Fruit fly (Drosophila melanogaster) whole organism, embryonic: Measurements from ENCODE around the gene CG7519.

Experiments
- Atf6 ChIP-seq: fragments of 200-800 bp; sonication (Bioruptor generic); IDR thresholded peaks from 2 replicates; pipeline ENCODE4 v1.3.6; 2022; ENCODE audit warnings: missing biosample characterization, missing genetic modification characterization
- CG10147 ChIP-seq: fragments of 200-800 bp; sonication (Bioruptor generic); optimal IDR thresholded peaks from 2 replicates; lab custom pipeline; 2019; ENCODE audit warnings: missing biosample characterization, mild to moderate bottlenecking, missing genetic modification characterization, moderate library complexity
- CG12659 ChIP-seq: fragments of 200-800 bp; sonication (Bioruptor generic); optimal IDR thresholded peaks from 3 replicates; lab custom pipeline; 2017; ENCODE audit warnings: mild to moderate bottlenecking, missing biosample characterization, missing genetic modification reagents, missing genetic modification characterization
- CG12744 ChIP-seq: fragments of 200-800 bp; sonication (Bioruptor generic); optimal IDR thresholded peaks from 2 replicates; lab custom pipeline; 2016; ENCODE audit warnings: missing biosample characterization, missing genetic modification characterization
- CG12942 ChIP-seq: fragments of 200-800 bp; sonication (Bioruptor generic); optimal IDR thresholded peaks from 3 replicates; lab custom pipeline; 2016; ENCODE audit warnings: missing biosample characterization, missing genetic modification characterization
- CG13123 ChIP-seq: fragments of 200-800 bp; sonication (Bioruptor generic); optimal IDR thresholded peaks from 2 replicates; lab custom pipeline; 2016; ENCODE audit warnings: missing biosample characterization, missing genetic modification characterization
- CG13894 ChIP-seq: fragments of 200-800 bp; sonication (Bioruptor generic); optimal IDR thresholded peaks from 3 replicates; lab custom pipeline; 2018; ENCODE audit warnings: missing biosample characterization, mild to moderate bottlenecking, missing genetic modification characterization, moderate library complexity
- CG1602 ChIP-seq: fragments of 200-800 bp; sonication (Bioruptor generic); optimal IDR thresholded peaks from 3 replicates; lab custom pipeline; 2016; ENCODE audit warnings: missing biosample characterization, missing genetic modification characterization
- CG16863 ChIP-seq: fragments of 200-800 bp; sonication (Bioruptor generic); optimal IDR thresholded peaks from 3 replicates; lab custom pipeline; 2016; ENCODE audit warnings: missing biosample characterization, missing genetic modification characterization
- CG17186 ChIP-seq: fragments of 200-800 bp; sonication (Bioruptor generic); optimal IDR thresholded peaks from 3 replicates; lab custom pipeline; 2017; ENCODE audit warnings: missing biosample characterization, missing genetic modification reagents, missing genetic modification characterization
- CG30020 ChIP-seq: fragments of 200-800 bp; optimal IDR thresholded peaks from 2 replicates; lab custom pipeline; 2019; ENCODE audit warnings: missing biosample characterization, mild to moderate bottlenecking, missing genetic modification characterization, moderate library complexity
- CG32532 ChIP-seq: fragments of 200-800 bp; sonication (Bioruptor generic); IDR thresholded peaks from 2 replicates; pipeline ENCODE4 v1.3.6; 2022; ENCODE audit warnings: missing biosample characterization, missing genetic modification characterization
- CG3407 ChIP-seq: fragments of 200-800 bp; sonication (Bioruptor generic); optimal IDR thresholded peaks from 2 replicates; lab custom pipeline; 2018; ENCODE audit warnings: missing biosample characterization, mild to moderate bottlenecking, missing genetic modification characterization
- CG3726 ChIP-seq: fragments of 200-800 bp; sonication (Bioruptor generic); IDR thresholded peaks from 3 replicates; pipeline ENCODE4, ENCODE4 v1.3.6; 2022; ENCODE audit warnings: missing biosample characterization, missing genetic modification characterization
- CG4282 ChIP-seq: fragments of 200-800 bp; sonication (Bioruptor generic); optimal IDR thresholded peaks from 2 replicates; lab custom pipeline; 2016; ENCODE audit warnings: missing biosample characterization, missing genetic modification characterization
- CG4820 ChIP-seq: fragments of 200-800 bp; sonication (Bioruptor generic); optimal IDR thresholded peaks from 3 replicates; lab custom pipeline; 2016; ENCODE audit warnings: missing biosample characterization, missing genetic modification characterization
- CG7963 ChIP-seq: fragments of 200-800 bp; sonication (Bioruptor generic); IDR thresholded peaks from 3 replicates; pipeline ENCODE4 v1.3.6; 2022; ENCODE audit warnings: missing biosample characterization, missing genetic modification characterization; ENCODE audit not compliant: partially characterized antibody
- CG8478 ChIP-seq: fragments of >200 bp; optimal IDR thresholded peaks from 2 replicates; lab custom pipeline; 2018
- Dll ChIP-seq: fragments of 200-800 bp; sonication (Bioruptor generic); IDR thresholded peaks from 4 replicates; pipeline ENCODE4 v1.3.6; 2022; ENCODE audit warnings: missing biosample characterization, missing genetic modification characterization; ENCODE audit not compliant: partially characterized antibody
- Eip74EF ChIP-seq, 2 experiments: fragments of 200-800 bp in 1 of 2; fragments of >200 bp in 1 of 2; sonication (Bioruptor generic) in 1 of 2; optimal IDR thresholded peaks; 2 replicates each; lab custom pipeline; 2017 to 2019; ENCODE audit warnings: missing biosample characterization in 2 of 2, missing genetic modification characterization in 2 of 2, mild to moderate bottlenecking in 1 of 2, moderate library complexity in 1 of 2
- Ets65A ChIP-seq: fragments of 200-800 bp; sonication (Bioruptor generic); peaks from one replicate; lab custom pipeline; 2016; ENCODE audit warnings: missing biosample characterization, missing genetic modification characterization
- GATAe ChIP-seq: fragments of 200-800 bp; sonication (Bioruptor generic); conservative IDR thresholded peaks from 2 replicates; pipeline ENCODE4 v1.3.6; 2022; ENCODE audit warnings: missing biosample characterization, missing genetic modification characterization
- H2.0 ChIP-seq: fragments of 200-800 bp; sonication (Bioruptor generic); IDR thresholded peaks from 2 replicates; pipeline ENCODE4 v1.3.6; 2022; ENCODE audit warnings: missing biosample characterization, missing genetic modification characterization
- HLH54F ChIP-seq: fragments of 200-800 bp; sonication (Bioruptor generic); optimal IDR thresholded peaks from 3 replicates; lab custom pipeline; 2016; ENCODE audit warnings: missing biosample characterization, missing genetic modification characterization
- MESR4 ChIP-seq: fragments of 200-800 bp; sonication (Bioruptor generic); optimal IDR thresholded peaks from 2 replicates; lab custom pipeline; 2018; ENCODE audit warnings: missing biosample characterization, mild to moderate bottlenecking, missing genetic modification characterization, moderate library complexity
- MTF-1 ChIP-seq: fragments of 200-800 bp; sonication (Bioruptor generic); optimal IDR thresholded peaks from 2 replicates; lab custom pipeline; 2018; ENCODE audit warnings: missing biosample characterization, mild to moderate bottlenecking, missing genetic modification characterization, borderline replicate concordance
- NC2α ChIP-seq: fragments of 200-800 bp; sonication (Bioruptor generic); optimal IDR thresholded peaks from 2 replicates; lab custom pipeline; 2016; ENCODE audit warnings: missing biosample characterization, missing genetic modification characterization
- NfI ChIP-seq: fragments of 200-800 bp; sonication (Bioruptor generic); optimal IDR thresholded peaks from 3 replicates; lab custom pipeline; 2018; ENCODE audit warnings: missing biosample characterization, mild to moderate bottlenecking, missing genetic modification characterization, moderate library complexity
- Side ChIP-seq: fragments of 200-800 bp; sonication (Bioruptor generic); optimal IDR thresholded peaks from 2 replicates; lab custom pipeline; 2016; ENCODE audit warnings: missing biosample characterization, missing genetic modification characterization
- Sox102F ChIP-seq: fragments of 200-800 bp; sonication (Bioruptor generic); optimal IDR thresholded peaks from 2 replicates; lab custom pipeline; 2018; ENCODE audit warnings: missing biosample characterization, mild to moderate bottlenecking, missing genetic modification characterization, moderate library complexity
- TFAM ChIP-seq: fragments of 200-800 bp; sonication (Bioruptor generic); optimal IDR thresholded peaks from 2 replicates; lab custom pipeline; 2017; ENCODE audit warnings: missing biosample characterization, missing genetic modification characterization, inconsistent platforms
- Tbp ChIP-seq: fragments of >200 bp; optimal IDR thresholded peaks from 2 replicates; lab custom pipeline; 2018; ENCODE audit warnings: missing biosample characterization, missing genetic modification characterization
- Xrp1 ChIP-seq: fragments of 200-800 bp; sonication (Bioruptor generic); IDR thresholded peaks from 2 replicates; pipeline ENCODE4 v1.3.6; 2022; ENCODE audit warnings: missing biosample characterization, missing genetic modification characterization
- ap ChIP-seq: fragments of 200-800 bp; sonication (Bioruptor generic); IDR thresholded peaks from 2 replicates; pipeline ENCODE4 v1.3.6; 2022; ENCODE audit warnings: missing biosample characterization, missing genetic modification characterization
- ara ChIP-seq: fragments of 200-800 bp; sonication (Bioruptor generic); IDR thresholded peaks from 2 replicates; pipeline ENCODE4 v1.3.6; 2022; ENCODE audit warnings: missing biosample characterization, missing genetic modification characterization
- bcd ChIP-seq: fragments of 200-800 bp; sonication (Bioruptor generic); optimal IDR thresholded peaks from 2 replicates; lab custom pipeline; 2017; ENCODE audit warnings: missing biosample characterization, mild to moderate bottlenecking, missing genetic modification characterization
- cas ChIP-seq: fragments of 200-800 bp; sonication (Bioruptor generic); IDR thresholded peaks from 2 replicates; pipeline ENCODE4 v1.3.6; 2022; ENCODE audit warnings: missing biosample characterization, missing genetic modification characterization
- dimm ChIP-seq: fragments of 200-800 bp; sonication (Bioruptor generic); IDR thresholded peaks from 2 replicates; pipeline ENCODE4 v1.3.6; 2022; ENCODE audit warnings: missing biosample characterization, missing genetic modification characterization
- gce ChIP-seq: fragments of 200-800 bp; sonication (Bioruptor generic); IDR thresholded peaks from 3 replicates; pipeline ENCODE4 v1.3.6; 2022; ENCODE audit warnings: missing biosample characterization, missing genetic modification characterization
- her ChIP-seq: fragments of 200-800 bp; sonication (Bioruptor generic); optimal IDR thresholded peaks from 2 replicates; lab custom pipeline; 2016; ENCODE audit warnings: missing biosample characterization, missing genetic modification characterization
- hth ChIP-seq: fragments of >200 bp; optimal IDR thresholded peaks from 2 replicates; lab custom pipeline; 2017; ENCODE audit warnings: inconsistent platforms
- inv ChIP-seq: fragments of 200-800 bp; sonication (Bioruptor generic); IDR thresholded peaks from 2 replicates; pipeline ENCODE4 v1.3.6; 2022; ENCODE audit warnings: missing biosample characterization, missing genetic modification characterization; ENCODE audit not compliant: partially characterized antibody
- jumu ChIP-seq: fragments of 200-800 bp; sonication (Bioruptor generic); optimal IDR thresholded peaks from 3 replicates; lab custom pipeline; 2016; ENCODE audit warnings: missing biosample characterization, missing genetic modification characterization
- lov ChIP-seq, 2 experiments: fragments of 200-800 bp in 1 of 2; fragments of >200 bp in 1 of 2; sonication (Bioruptor generic) in 1 of 2; IDR thresholded peaks in 1 of 2; optimal IDR thresholded peaks in 1 of 2; 2 replicates in 1 of 2; 3 replicates in 1 of 2; pipeline versions ENCODE4 v1.3.6 to Lab custom; 2017 to 2022; ENCODE audit warnings: missing biosample characterization in 1 of 2, missing genetic modification characterization in 1 of 2
- nau ChIP-seq: fragments of 200-800 bp; sonication (Bioruptor generic); optimal IDR thresholded peaks from 3 replicates; lab custom pipeline; 2017; ENCODE audit warnings: missing biosample characterization, mild to moderate bottlenecking, missing genetic modification characterization, missing genetic modification reagents
- run ChIP-seq: fragments of 200-800 bp; sonication (Bioruptor generic); optimal IDR thresholded peaks from 3 replicates; lab custom pipeline; 2018; ENCODE audit warnings: missing biosample characterization, mild to moderate bottlenecking, missing genetic modification characterization
- seq ChIP-seq: fragments of 200-800 bp; sonication (Bioruptor generic); IDR thresholded peaks from 2 replicates; pipeline ENCODE4 v1.3.6; 2022; ENCODE audit warnings: missing biosample characterization, missing genetic modification characterization
- tin ChIP-seq: fragments of 200-800 bp; sonication (Bioruptor generic); optimal IDR thresholded peaks from 3 replicates; lab custom pipeline; 2016; ENCODE audit warnings: missing biosample characterization, missing genetic modification characterization
- tll ChIP-seq, 2 experiments: fragments of 200-800 bp in 1 of 2; fragments of >200 bp in 1 of 2; sonication (Bioruptor generic) in 1 of 2; optimal IDR thresholded peaks; 2 replicates each; lab custom pipeline; 2017 to 2019; ENCODE audit warnings: missing biosample characterization in 2 of 2, missing genetic modification characterization in 2 of 2, mild to moderate bottlenecking in 1 of 2, moderate library complexity in 1 of 2
- zen ChIP-seq: fragments of 200-800 bp; sonication (Bioruptor generic); optimal IDR thresholded peaks from 3 replicates; lab custom pipeline; 2018; ENCODE audit warnings: missing biosample characterization, mild to moderate bottlenecking, missing genetic modification characterization, moderate library complexity
- zfh2 ChIP-seq: fragments of 200-800 bp; sonication (Bioruptor generic); optimal IDR thresholded peaks from 2 replicates; lab custom pipeline; 2016; ENCODE audit warnings: missing biosample characterization, missing genetic modification characterization

CG7519 gene

DNA sequence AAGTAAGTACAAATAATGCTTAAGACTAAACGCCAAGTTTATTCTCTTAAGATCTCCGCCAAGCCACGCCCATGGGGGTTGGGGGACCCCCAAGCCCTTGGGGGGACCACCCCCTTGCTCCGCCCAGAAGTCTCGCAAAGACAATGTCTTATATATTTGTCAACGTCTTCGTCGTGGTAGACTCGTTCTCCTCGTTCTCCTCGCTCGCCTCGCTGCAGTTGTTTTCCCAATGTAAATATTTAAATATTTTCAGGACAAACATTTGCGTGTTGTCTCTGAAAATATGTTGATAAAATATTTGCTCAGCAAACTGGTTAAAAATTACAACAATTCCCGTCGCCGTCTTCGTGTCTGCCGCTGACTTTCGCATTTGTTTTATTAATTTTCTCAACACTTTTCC, 28.6 kb upstream of the CG7519 start (continued):
- TF ChIP-seq CG30020 (tag; lab: Kevin White, UChicago) (no peak), zfh2 (GFP tag; lab: Kevin White, UChicago) (no peak), CG13894 (tag; lab: Kevin White, UChicago) (no peak), CG8478 (no peak), run (tag; lab: Kevin White, UChicago) (no peak), tll (GFP tag; optimal IDR thresholded peaks at IDR 0.05; lab: Kevin White, UChicago) (peak in 1 of 2 experiments; percentile 95), seq (no peak), H2.0 (peak; percentile 37; the same call in 1 of the 2 replicates), Dll (GFP tag; lab: Robert Waterston, UW) (no peak), jumu (GFP tag; lab: Kevin White, UChicago) (no peak), CG16863 (GFP tag; lab: Kevin White, UChicago) (peak; percentile 61), TFAM (GFP tag; lab: Kevin White, UChicago) (peak; percentile 75), ap (no peak), NC2α (peak; percentile 73), Eip74EF (GFP tag; optimal IDR thresholded peaks at IDR 0.05; lab: Kevin White, UChicago) (peak in 1 of 2 experiments; percentile 6), Side (GFP tag; lab: Kevin White, UChicago) (peak; percentile 16), Sox102F (GFP tag; lab: Kevin White, UChicago) (peak; percentile 68), MTF-1 (GFP tag; lab: Kevin White, UChicago) (peak; percentile 91), ara (GFP tag; lab: Robert Waterston, UW) (peak; percentile 91), hth (no peak), NfI (GFP tag; lab: Kevin White, UChicago) (peak; percentile 3), CG3407 (GFP tag; lab: Kevin White, UChicago) (peak; percentile 90), GATAe (GFP tag; lab: Robert Waterston, UW) (no peak), CG4820 (GFP tag; lab: Kevin White, UChicago) (peak; percentile 59), CG7963 (GFP tag; lab: Robert Waterston, UW) (no peak), CG32532 (GFP tag; lab: Robert Waterston, UW) (no peak), CG12744 (GFP tag; lab: Kevin White, UChicago) (peak; percentile 17), dimm (GFP tag; lab: Robert Waterston, UW) (no peak), CG1602 (GFP tag; lab: Kevin White, UChicago) (peak; percentile 47), CG17186 (GFP tag; lab: Kevin White, UChicago) (peak; percentile 63), CG10147 (GFP tag; lab: Kevin White, UChicago) (no peak), zen (tag; lab: Kevin White, UChicago) (peak; percentile 95), nau (GFP tag; lab: Kevin White, UChicago) (no peak), MESR4 (GFP tag; lab: Kevin White, UChicago) (no peak), HLH54F (GFP tag; lab: Kevin White, UChicago) (no peak), Xrp1 (GFP tag; lab: Robert Waterston, UW) (peak; percentile 88), CG4282 (no peak), lov (optimal IDR thresholded peaks at IDR 0.05; lab: Kevin White, UChicago) (no peak), lov (GFP tag; IDR thresholded peaks at IDR 0.05; lab: Robert Waterston, UW) (peak; percentile 90), Ets65A (no peak), bcd (GFP tag; lab: Kevin White, UChicago) (peak; percentile 59), her (GFP tag; lab: Kevin White, UChicago) (no peak), CG12942 (GFP tag; lab: Kevin White, UChicago) (peak; percentile 25), Atf6 (GFP tag; lab: Robert Waterston, UW) (no peak), tin (no peak), Tbp (GFP tag; lab: Kevin White, UChicago) (no peak), cas (GFP tag; lab: Robert Waterston, UW) (no peak), CG12659 (GFP tag; lab: Kevin White, UChicago) (peak; percentile 27), gce (peak; percentile 61; the same call in 2 of the 3 replicates), CG13123 (GFP tag; lab: Kevin White, UChicago) (no peak), inv (no peak), CG3726 (GFP tag; lab: Robert Waterston, UW) (no peak)
